Worm (Caenorhabditis elegans) whole organism, early embryonic: ENCODE measurements around the gene unc-39.

Experiments
- B0310.2 ChIP-seq: sonication (generic microtip); optimal IDR thresholded peaks from 2 replicates; lab custom pipeline; 2016; ENCODE audit warnings: mild to moderate bottlenecking, missing genetic modification characterization, missing compliant biosample characterization
- F13C5.2 ChIP-seq: sonication (generic microtip); optimal IDR thresholded peaks from 2 replicates; lab custom pipeline; 2017; ENCODE audit warnings: mild to moderate bottlenecking, missing genetic modification characterization, inconsistent platforms, missing compliant biosample characterization
- aly-1 ChIP-seq: sonication (generic microtip); optimal IDR thresholded peaks from 2 replicates; lab custom pipeline; 2016; ENCODE audit warnings: missing genetic modification characterization, missing compliant biosample characterization
- ama-1 ChIP-seq: fragments of 150-350 bp; optimal IDR thresholded peaks from 2 replicates; lab custom pipeline; 2014
- ceh-36 ChIP-seq: sonication (generic microtip); optimal IDR thresholded peaks from 2 replicates; lab custom pipeline; 2016; ENCODE audit warnings: missing genetic modification characterization, inconsistent platforms, missing compliant biosample characterization
- ets-7 ChIP-seq: sonication (generic microtip); optimal IDR thresholded peaks from 2 replicates; lab custom pipeline; 2016; ENCODE audit warnings: missing genotype, missing genetic modification characterization, missing compliant biosample characterization
- hmbx-1 ChIP-seq: sonication (generic microtip); optimal IDR thresholded peaks from 2 replicates; lab custom pipeline; 2016; ENCODE audit warnings: mild to moderate bottlenecking, missing genetic modification characterization, missing compliant biosample characterization
- hmg-4 ChIP-seq: fragments of 200-800 bp; sonication (Bioruptor generic); optimal IDR thresholded peaks from 2 replicates; lab custom pipeline; 2018; ENCODE audit warnings: mild to moderate bottlenecking, missing genetic modification characterization, missing compliant biosample characterization
- hnd-1 ChIP-seq: sonication (generic microtip); optimal IDR thresholded peaks from 2 replicates; lab custom pipeline; 2016; ENCODE audit warnings: missing genetic modification characterization, missing compliant biosample characterization
- sea-1 ChIP-seq: fragments of 200-800 bp; sonication (Bioruptor generic); conservative IDR thresholded peaks from 2 replicates; pipeline ENCODE4 v1.3.6; 2022; ENCODE audit warnings: missing genetic modification characterization, missing compliant biosample characterization
- tbx-11 ChIP-seq: fragments of 200-800 bp; sonication (Bioruptor generic); IDR thresholded peaks from 2 replicates; pipeline ENCODE4 v1.3.6; 2022; ENCODE audit warnings: missing genetic modification characterization, missing compliant biosample characterization
- tbx-37 ChIP-seq: fragments of 200-800 bp; sonication (Bioruptor generic); conservative IDR thresholded peaks from 2 replicates; pipeline ENCODE4 v1.3.6; 2022; ENCODE audit warnings: missing genetic modification reagents, missing genetic modification characterization, missing compliant biosample characterization
- tra-4 ChIP-seq: sonication (generic microtip); optimal IDR thresholded peaks from 2 replicates; lab custom pipeline; 2017; ENCODE audit warnings: missing genetic modification characterization, missing compliant biosample characterization

DNA sequence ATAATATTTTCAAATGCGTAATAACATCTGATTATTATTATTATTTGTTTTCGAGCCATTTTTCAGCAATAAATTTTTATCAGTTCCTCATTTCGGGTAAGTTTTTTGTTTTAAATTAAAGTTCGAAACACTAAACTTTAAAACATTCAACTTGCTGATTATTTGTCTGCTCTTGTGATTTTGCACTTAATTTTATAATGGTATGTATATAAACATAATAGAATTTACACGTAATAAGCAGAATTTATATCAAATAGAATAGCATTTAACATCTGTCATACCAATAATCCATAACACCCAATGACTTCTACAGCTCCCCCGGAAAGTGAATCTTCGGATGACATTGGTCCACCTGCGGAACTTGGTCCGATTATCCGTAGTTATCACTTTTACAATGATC is 39.8 kb upstream of the unc-39 start, which contains the start of gene srm-4:
- no peak for TF ChIP-seq sea-1 (GFP tag; lab: Robert Waterston, UW)
- TF ChIP-seq hmg-4 (GFP tag; lab: Kevin White, UChicago), result no peak
- TF ChIP-seq hnd-1 (tag; lab: Kevin White, UChicago), result no peak
- no peak for TF ChIP-seq tbx-37
- TF ChIP-seq B0310.2, result no peak
- TF ChIP-seq ama-1 (lab: Kevin White, UChicago), result no peak
- TF ChIP-seq ceh-36 (tag; lab: Kevin White, UChicago), result no peak
- no peak for TF ChIP-seq tra-4 (tag; lab: Kevin White, UChicago)
- no peak for TF ChIP-seq ets-7
- no peak for TF ChIP-seq aly-1 (tag; lab: Kevin White, UChicago)
- no peak for TF ChIP-seq F13C5.2 (tag; lab: Kevin White, UChicago)
- no peak for TF ChIP-seq tbx-11 (GFP tag; lab: Robert Waterston, UW)
- TF ChIP-seq hmbx-1 (tag; lab: Kevin White, UChicago), result no peak
